Fruit fly (Drosophila melanogaster) whole organism, embryonic: ENCODE results near the gene PAN3.

Experiments
- BtbVII ChIP-seq: fragments of 200-800 bp; sonication (Bioruptor generic); optimal IDR thresholded peaks from 3 replicates; lab custom pipeline; 2017; ENCODE audit warnings: missing biosample characterization, mild to moderate bottlenecking, missing genetic modification characterization
- CG10147 ChIP-seq: fragments of 200-800 bp; sonication (Bioruptor generic); optimal IDR thresholded peaks from 2 replicates; lab custom pipeline; 2019; ENCODE audit warnings: missing biosample characterization, mild to moderate bottlenecking, missing genetic modification characterization, moderate library complexity
- CG10209 ChIP-seq: fragments of 200-800 bp; sonication (Bioruptor generic); optimal IDR thresholded peaks from 3 replicates; lab custom pipeline; 2017; ENCODE audit warnings: missing biosample characterization, mild to moderate bottlenecking, missing genetic modification characterization, missing genetic modification reagents
- CG10267 ChIP-seq: fragments of 200-800 bp; sonication (Bioruptor generic); optimal IDR thresholded peaks from 2 replicates; lab custom pipeline; 2018; ENCODE audit warnings: missing biosample characterization, mild to moderate bottlenecking, missing genetic modification characterization, moderate library complexity
- CG11247 ChIP-seq: fragments of 200-800 bp; sonication (Bioruptor generic); IDR thresholded peaks from 2 replicates; pipeline ENCODE4 v1.3.6; 2022; ENCODE audit warnings: missing biosample characterization, missing genetic modification characterization
- CG15269 ChIP-seq: fragments of 200-800 bp; sonication (Bioruptor generic); optimal IDR thresholded peaks from 2 replicates; lab custom pipeline; 2018; ENCODE audit warnings: missing biosample characterization, mild to moderate bottlenecking, missing genetic modification characterization, moderate library complexity
- CG15696 ChIP-seq: fragments of 200-800 bp; sonication (Bioruptor generic); optimal IDR thresholded peaks from 2 replicates; lab custom pipeline; 2019; ENCODE audit warnings: missing biosample characterization, mild to moderate bottlenecking, missing genetic modification characterization, moderate library complexity
- CG17568 ChIP-seq: fragments of 200-800 bp; sonication (Bioruptor generic); optimal IDR thresholded peaks from 2 replicates; lab custom pipeline; 2018; ENCODE audit warnings: missing biosample characterization, mild to moderate bottlenecking, missing genetic modification characterization, moderate library complexity
- CG17612 ChIP-seq: fragments of 200-800 bp; sonication (Bioruptor generic); IDR thresholded peaks from 2 replicates; pipeline ENCODE4 v1.3.6; 2022; ENCODE audit warnings: missing biosample characterization, missing genetic modification characterization
- CG17912 ChIP-seq: fragments of 200-800 bp; sonication (Bioruptor generic); optimal IDR thresholded peaks from 2 replicates; lab custom pipeline; 2018; ENCODE audit warnings: missing biosample characterization, mild to moderate bottlenecking, missing genetic modification characterization
- CG2116 ChIP-seq: fragments of 200-800 bp; sonication (Bioruptor generic); optimal IDR thresholded peaks from 3 replicates; lab custom pipeline; 2018; ENCODE audit warnings: missing biosample characterization, mild to moderate bottlenecking, missing genetic modification characterization
- CG2120 ChIP-seq: fragments of 200-800 bp; sonication (Bioruptor generic); optimal IDR thresholded peaks from 3 replicates; lab custom pipeline; 2016; ENCODE audit warnings: missing biosample characterization, missing genetic modification characterization
- CG32772 ChIP-seq: fragments of 200-800 bp; sonication (Bioruptor generic); IDR thresholded peaks from 2 replicates; pipeline ENCODE4 v1.3.6; 2022; ENCODE audit warnings: missing biosample characterization, missing genetic modification characterization
- CG3726 ChIP-seq: fragments of 200-800 bp; sonication (Bioruptor generic); IDR thresholded peaks from 3 replicates; pipeline ENCODE4, ENCODE4 v1.3.6; 2022; ENCODE audit warnings: missing biosample characterization, missing genetic modification characterization
- CG4328 ChIP-seq: fragments of 200-800 bp; sonication (Bioruptor generic); optimal IDR thresholded peaks from 3 replicates; lab custom pipeline; 2017; ENCODE audit warnings: missing biosample characterization, missing genetic modification reagents, missing genetic modification characterization
- CG4617 ChIP-seq: fragments of 200-800 bp; sonication (Bioruptor generic); optimal IDR thresholded peaks from 3 replicates; lab custom pipeline; 2016; ENCODE audit warnings: missing biosample characterization, missing genetic modification characterization, borderline replicate concordance
- CG6765 ChIP-seq: fragments of 200-800 bp; sonication (Bioruptor generic); optimal IDR thresholded peaks from 3 replicates; lab custom pipeline; 2017; ENCODE audit warnings: missing biosample characterization, mild to moderate bottlenecking, missing genetic modification characterization
- CG7556 ChIP-seq: fragments of 200-800 bp; sonication (Bioruptor generic); optimal IDR thresholded peaks from 2 replicates; lab custom pipeline; 2017; ENCODE audit warnings: missing biosample characterization, mild to moderate bottlenecking, missing genetic modification characterization
- CG7786 ChIP-seq: fragments of 200-800 bp; sonication (Bioruptor generic); optimal IDR thresholded peaks from 2 replicates; lab custom pipeline; 2016; ENCODE audit warnings: missing biosample characterization, missing genetic modification characterization
- CG7987 ChIP-seq: fragments of 200-800 bp; sonication (Bioruptor generic); optimal IDR thresholded peaks from 2 replicates; lab custom pipeline; 2018; ENCODE audit warnings: missing biosample characterization, mild to moderate bottlenecking, missing genetic modification characterization, moderate library complexity
- CG8765 ChIP-seq: fragments of 200-800 bp; sonication (Bioruptor generic); IDR thresholded peaks from 2 replicates; pipeline ENCODE4 v1.3.6; 2022; ENCODE audit warnings: missing biosample characterization, missing genetic modification characterization
- CG8944 ChIP-seq: fragments of 200-800 bp; sonication (Bioruptor generic); optimal IDR thresholded peaks from 3 replicates; lab custom pipeline; 2016; ENCODE audit warnings: missing biosample characterization, missing genetic modification characterization
- CG9609 ChIP-seq: fragments of 200-800 bp; sonication (Bioruptor generic); optimal IDR thresholded peaks from 3 replicates; lab custom pipeline; 2016; ENCODE audit warnings: missing biosample characterization, missing genetic modification characterization
- Dek ChIP-seq: fragments of 200-800 bp; sonication (Bioruptor generic); optimal IDR thresholded peaks from 3 replicates; lab custom pipeline; 2019; ENCODE audit warnings: missing biosample characterization, mild to moderate bottlenecking, missing genetic modification characterization, moderate library complexity
- Doc3 ChIP-seq: fragments of 200-800 bp; sonication (Bioruptor generic); IDR thresholded peaks from 3 replicates; pipeline ENCODE4 v1.3.6; 2022; ENCODE audit warnings: missing biosample characterization, missing genetic modification characterization; ENCODE audit not compliant: partially characterized antibody
- E2f2 ChIP-seq: fragments of 200-800 bp; sonication (Bioruptor generic); IDR thresholded peaks from 2 replicates; pipeline ENCODE4 v1.3.6; 2022; ENCODE audit warnings: missing biosample characterization, missing genetic modification characterization
- HLH3B ChIP-seq: fragments of 200-800 bp; sonication (Bioruptor generic); IDR thresholded peaks from 2 replicates; pipeline ENCODE4 v1.3.6; 2022; ENCODE audit warnings: missing biosample characterization, missing genetic modification characterization
- Hey ChIP-seq: fragments of 200-800 bp; sonication (Bioruptor generic); optimal IDR thresholded peaks from 3 replicates; lab custom pipeline; 2018; ENCODE audit warnings: missing biosample characterization, mild to moderate bottlenecking, missing genetic modification characterization
- Kr ChIP-seq: fragments of 200-800 bp; sonication (Bioruptor generic); optimal IDR thresholded peaks from 2 replicates; lab custom pipeline; 2017; ENCODE audit warnings: missing biosample characterization, mild to moderate bottlenecking, missing genetic modification characterization
- PHDP ChIP-seq: fragments of 200-800 bp; sonication (Bioruptor generic); optimal IDR thresholded peaks from 3 replicates; lab custom pipeline; 2018; ENCODE audit warnings: missing biosample characterization, mild to moderate bottlenecking, missing genetic modification characterization, moderate library complexity
- Scr ChIP-seq: fragments of 200-800 bp; sonication (Bioruptor generic); IDR thresholded peaks from 2 replicates; pipeline ENCODE4 v1.3.6; 2022; ENCODE audit warnings: missing biosample characterization, missing genetic modification characterization; ENCODE audit not compliant: partially characterized antibody
- Sin3A ChIP-seq: fragments of >200 bp; optimal IDR thresholded peaks from 2 replicates; lab custom pipeline; 2018
- Sox100B ChIP-seq: fragments of 200-800 bp; sonication (Bioruptor generic); optimal IDR thresholded peaks from 3 replicates; lab custom pipeline; 2018; ENCODE audit warnings: missing biosample characterization, mild to moderate bottlenecking, missing genetic modification characterization
- az2 ChIP-seq: fragments of 200-800 bp; sonication (Bioruptor generic); optimal IDR thresholded peaks from 3 replicates; lab custom pipeline; 2016; ENCODE audit warnings: missing biosample characterization, missing genetic modification characterization
- da ChIP-seq: fragments of 200-800 bp; sonication (Bioruptor generic); optimal IDR thresholded peaks from 2 replicates; lab custom pipeline; 2016; ENCODE audit warnings: missing biosample characterization, missing genetic modification characterization
- dimm ChIP-seq: fragments of 200-800 bp; sonication (Bioruptor generic); IDR thresholded peaks from 2 replicates; pipeline ENCODE4 v1.3.6; 2022; ENCODE audit warnings: missing biosample characterization, missing genetic modification characterization
- gce ChIP-seq: fragments of 200-800 bp; sonication (Bioruptor generic); IDR thresholded peaks from 3 replicates; pipeline ENCODE4 v1.3.6; 2022; ENCODE audit warnings: missing biosample characterization, missing genetic modification characterization
- gsb-n ChIP-seq: fragments of 200-800 bp; sonication (Bioruptor generic); optimal IDR thresholded peaks from 3 replicates; lab custom pipeline; 2018; ENCODE audit warnings: missing biosample characterization, mild to moderate bottlenecking, missing genetic modification characterization
- lab ChIP-seq: fragments of 200-800 bp; sonication (Bioruptor generic); optimal IDR thresholded peaks from 3 replicates; lab custom pipeline; 2017; ENCODE audit warnings: missing biosample characterization, missing genetic modification characterization, mild to moderate bottlenecking, moderate library complexity, missing genetic modification reagents
- luna ChIP-seq: fragments of 200-800 bp; sonication (Bioruptor generic); optimal IDR thresholded peaks from 2 replicates; lab custom pipeline; 2016; ENCODE audit warnings: missing biosample characterization, missing genetic modification characterization
- nerfin-1 ChIP-seq: fragments of 200-800 bp; sonication (Bioruptor generic); optimal IDR thresholded peaks from 3 replicates; lab custom pipeline; 2019; ENCODE audit warnings: missing biosample characterization, mild to moderate bottlenecking, missing genetic modification characterization, moderate library complexity
- nerfin-2 ChIP-seq: fragments of 200-800 bp; sonication (Bioruptor generic); IDR thresholded peaks from 2 replicates; pipeline ENCODE4 v1.3.6; 2022; ENCODE audit warnings: missing biosample characterization, missing genetic modification characterization; ENCODE audit not compliant: partially characterized antibody
- pfk ChIP-seq: fragments of 200-800 bp; sonication (Bioruptor generic); optimal IDR thresholded peaks from 2 replicates; lab custom pipeline; 2018; ENCODE audit warnings: missing biosample characterization, mild to moderate bottlenecking, missing genetic modification characterization, moderate library complexity
- salm ChIP-seq: fragments of 200-800 bp; sonication (Bioruptor generic); optimal IDR thresholded peaks from 2 replicates; lab custom pipeline; 2018; ENCODE audit warnings: missing biosample characterization, mild to moderate bottlenecking, missing genetic modification characterization
- tna ChIP-seq: fragments of 200-800 bp; sonication (Bioruptor generic); IDR thresholded peaks from 2 replicates; pipeline ENCODE4 v1.3.6; 2022; ENCODE audit warnings: missing biosample characterization, missing genetic modification characterization; ENCODE audit not compliant: partially characterized antibody
- vfl ChIP-seq: fragments of 200-800 bp; sonication (Bioruptor generic); optimal IDR thresholded peaks from 2 replicates; lab custom pipeline; 2016; ENCODE audit warnings: missing biosample characterization, missing genetic modification characterization
- wek ChIP-seq: fragments of 200-800 bp; sonication (Bioruptor generic); optimal IDR thresholded peaks from 3 replicates; lab custom pipeline; 2018; ENCODE audit warnings: missing biosample characterization, mild to moderate bottlenecking, missing genetic modification characterization, moderate library complexity
- z ChIP-seq: fragments of 200-800 bp; sonication (Bioruptor generic); IDR thresholded peaks from 3 replicates; pipeline ENCODE4 v1.3.6; 2022; ENCODE audit warnings: missing biosample characterization, missing genetic modification characterization

Gene PAN3

DNA sequence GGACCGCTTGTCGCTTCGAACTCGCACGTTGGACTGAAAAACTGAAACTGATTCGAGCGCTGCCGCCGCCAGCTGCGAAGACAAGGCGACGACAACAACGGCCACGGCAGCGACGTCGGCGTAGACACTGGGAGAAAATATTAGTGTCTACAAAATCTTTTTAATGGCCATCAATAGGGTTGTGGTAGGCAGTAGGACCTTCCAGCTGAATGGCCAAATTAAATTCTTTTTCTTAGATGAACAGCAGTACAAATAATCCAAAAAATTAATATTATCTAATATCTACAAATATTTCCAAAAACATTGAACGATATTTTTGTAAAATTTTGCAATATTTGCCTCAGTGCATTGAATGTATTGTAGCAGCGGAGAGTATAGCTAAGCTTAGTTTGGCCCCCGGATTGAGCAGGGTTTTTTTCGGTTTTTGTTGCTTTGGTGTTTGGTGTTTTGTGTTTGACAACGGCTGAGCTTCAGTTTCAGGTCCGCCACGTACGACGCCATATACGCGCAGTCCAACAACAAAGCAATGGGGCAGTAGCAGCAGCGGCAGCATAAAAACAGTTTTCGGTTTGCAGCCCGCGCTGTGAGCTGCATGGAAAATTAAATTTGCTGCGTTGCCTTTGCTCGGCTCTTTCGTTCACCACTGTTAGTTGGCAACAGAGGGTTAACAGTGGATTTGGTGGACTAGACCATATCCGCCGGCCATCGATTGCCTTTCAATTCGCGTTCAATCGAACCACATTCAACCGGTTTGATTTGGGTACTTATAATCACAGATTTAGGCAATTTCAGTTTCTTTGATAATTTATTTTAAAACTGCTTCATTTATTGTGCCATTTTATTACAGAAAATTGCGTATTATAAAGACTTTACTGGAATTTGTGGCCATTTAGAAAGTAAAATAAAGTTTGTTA is 36.2 kb downstream of the PAN3 start, which contains the start of gene Cht7 (continued):
- TF ChIP-seq da (GFP tag; lab: Kevin White, UChicago), result no peak
- TF ChIP-seq pfk, result no peak
- peak; percentile 68; the same call in 2 of the 3 replicates for TF ChIP-seq CG3726
- TF ChIP-seq gce (GFP tag; lab: Robert Waterston, UW), result peak; percentile 73; the same call in 2 of the 3 replicates
- no peak for TF ChIP-seq Sin3A (lab: Kevin White, UChicago)
- peak; percentile 62 for TF ChIP-seq CG4617 (GFP tag; lab: Kevin White, UChicago)
- TF ChIP-seq nerfin-2 (GFP tag; lab: Robert Waterston, UW), result no peak
- peak; percentile 58 for TF ChIP-seq nerfin-1 (tag; lab: Kevin White, UChicago)
- TF ChIP-seq dimm, result peak; percentile 50; the same call in 1 of the 2 replicates
- TF ChIP-seq CG32772 (GFP tag; lab: Robert Waterston, UW), result peak; percentile 72
- peak; percentile 87 for TF ChIP-seq lab (GFP tag; lab: Kevin White, UChicago)
- peak; percentile 88 for TF ChIP-seq az2 (GFP tag; lab: Kevin White, UChicago)
- no peak for TF ChIP-seq luna (GFP tag; lab: Kevin White, UChicago)
- TF ChIP-seq tna (GFP tag; lab: Robert Waterston, UW), result no peak
- TF ChIP-seq CG17612 (GFP tag; lab: Robert Waterston, UW), result peak; percentile 64
- peak; percentile 83 for TF ChIP-seq CG17568 (GFP tag; lab: Kevin White, UChicago)
- TF ChIP-seq salm (tag; lab: Kevin White, UChicago), result peak; percentile 84
- TF ChIP-seq CG4328, result peak; percentile 55
- TF ChIP-seq CG9609 (GFP tag; lab: Kevin White, UChicago), result peak; percentile 62
- peak; percentile 76 for TF ChIP-seq BtbVII (GFP tag; lab: Kevin White, UChicago)
- peak; percentile 63 for TF ChIP-seq CG7786 (GFP tag; lab: Kevin White, UChicago)
- peak; percentile 84 for TF ChIP-seq CG2120 (GFP tag; lab: Kevin White, UChicago)
- peak; percentile 88 for TF ChIP-seq Dek (tag; lab: Kevin White, UChicago)
- TF ChIP-seq HLH3B, result peak; percentile 77
- peak; percentile 89 for TF ChIP-seq Sox100B (GFP tag; lab: Kevin White, UChicago)
- TF ChIP-seq CG10209 (GFP tag; lab: Kevin White, UChicago), result peak; percentile 89
- TF ChIP-seq CG7987 (GFP tag; lab: Kevin White, UChicago), result peak; percentile 39
- TF ChIP-seq CG8944, result peak; percentile 58
- no peak for TF ChIP-seq Scr (GFP tag; lab: Robert Waterston, UW)
- TF ChIP-seq CG17912 (GFP tag; lab: Kevin White, UChicago), result peak; percentile 7
- peak; percentile 82 for TF ChIP-seq CG10267
- TF ChIP-seq CG8765 (GFP tag; lab: Robert Waterston, UW), result no peak; the same call in 1 of the 2 replicates
- TF ChIP-seq vfl (GFP tag; lab: Kevin White, UChicago), result peak; percentile 42
- TF ChIP-seq CG2116 (GFP tag; lab: Kevin White, UChicago), result peak; percentile 46
- TF ChIP-seq Doc3 (GFP tag; lab: Robert Waterston, UW), result no peak
- peak; percentile 90 for TF ChIP-seq CG7556 (GFP tag; lab: Kevin White, UChicago)
- peak; percentile 16 for TF ChIP-seq Hey (tag; lab: Kevin White, UChicago)
- peak; percentile 56 for TF ChIP-seq CG11247
- peak; percentile 88 for TF ChIP-seq gsb-n (tag; lab: Kevin White, UChicago)
- TF ChIP-seq E2f2 (GFP tag; lab: Robert Waterston, UW), result peak; percentile 64
- TF ChIP-seq CG10147 (GFP tag; lab: Kevin White, UChicago), result peak; percentile 82
- peak; percentile 94 for TF ChIP-seq CG15269
- peak; percentile 50; the same call in 1 of the 3 replicates for TF ChIP-seq z
- peak; percentile 15 for TF ChIP-seq wek
- TF ChIP-seq CG15696 (tag; lab: Kevin White, UChicago), result peak; percentile 37
- TF ChIP-seq CG6765 (GFP tag; lab: Kevin White, UChicago), result peak; percentile 59
- no peak for TF ChIP-seq Kr (GFP tag; lab: Kevin White, UChicago)
- peak; percentile 91 for TF ChIP-seq PHDP
